Worm (Caenorhabditis elegans) whole organism, midembryonic: ENCODE data around the gene T05A8.6.
"Not testable (repeated sequence)": the region's sequence is repeated elsewhere in the genome, so short reads cannot be mapped to it uniquely, and the experiment has no call there.

ENCODE experiments used
- T22C8.4 ChIP-seq: fragments of 200-800 bp; sonication (Bioruptor generic); IDR thresholded peaks from 2 replicates; pipeline ENCODE4 v1.3.6; 2022; ENCODE audit warnings: missing genetic modification characterization, missing compliant biosample characterization
- cog-1 ChIP-seq: sonication (generic microtip); optimal IDR thresholded peaks from 2 replicates; lab custom pipeline; 2016; ENCODE audit warnings: missing genetic modification characterization, missing compliant biosample characterization
- flt-1 ChIP-seq: fragments of 200-800 bp; sonication (Bioruptor generic); IDR thresholded peaks from 2 replicates; pipeline ENCODE4 v1.3.6; 2022; ENCODE audit warnings: missing genetic modification characterization, missing compliant biosample characterization
- klf-2 ChIP-seq: fragments of 200-800 bp; sonication (Bioruptor generic); conservative IDR thresholded peaks from 2 replicates; pipeline ENCODE4 v1.3.6; 2022; ENCODE audit warnings: missing genetic modification reagents, missing genetic modification characterization, missing compliant biosample characterization
- med-1 ChIP-seq: sonication (generic microtip); optimal IDR thresholded peaks from 2 replicates; lab custom pipeline; 2017; ENCODE audit warnings: missing genetic modification characterization, mild to moderate bottlenecking, missing compliant biosample characterization, antibody characterized with exemption, missing genetic modification reagents; ENCODE audit not compliant: insufficient read depth
- ref-1 ChIP-seq: fragments of 200-800 bp; sonication (Bioruptor generic); conservative IDR thresholded peaks from 2 replicates; pipeline ENCODE4 v1.3.6; 2022; ENCODE audit warnings: missing genetic modification reagents, missing genetic modification characterization, missing compliant biosample characterization
- tab-1 ChIP-seq: fragments of 200-800 bp; sonication (Bioruptor generic); IDR thresholded peaks from 2 replicates; pipeline ENCODE4 v1.3.6; 2022; ENCODE audit warnings: missing genetic modification characterization, missing compliant biosample characterization
- ztf-23 ChIP-seq: fragments of 200-800 bp; sonication (Bioruptor generic); IDR thresholded peaks from 2 replicates; pipeline ENCODE4 v1.3.6; 2022; ENCODE audit warnings: missing genetic modification reagents, missing genetic modification characterization, missing compliant biosample characterization
- ztf-29 ChIP-seq: fragments of 200-800 bp; sonication (Bioruptor generic); IDR thresholded peaks from 2 replicates; pipeline ENCODE4 v1.3.6; 2022; ENCODE audit warnings: missing genetic modification reagents, missing genetic modification characterization, missing compliant biosample characterization

Gene T05A8.6

ce11 chrII:2690080-2690479 lies 49.4 kb downstream of the T05A8.6 start, which contains the start of gene nspf-3:
Gene nspf-3 (minus strand): TSS chrII:2690180.
- no peak for TF ChIP-seq klf-2 (GFP tag; lab: Robert Waterston, UW)
- no peak for TF ChIP-seq ref-1 (GFP tag; lab: Robert Waterston, UW)
- no peak for TF ChIP-seq cog-1 (tag; lab: Kevin White, UChicago)
- TF ChIP-seq ztf-29 (GFP tag; lab: Robert Waterston, UW): no peak
- no peak for TF ChIP-seq T22C8.4 (GFP tag; lab: Robert Waterston, UW)
- no peak for TF ChIP-seq med-1
- no peak for TF ChIP-seq flt-1 (GFP tag; lab: Robert Waterston, UW)
- no peak for TF ChIP-seq ztf-23 (GFP tag; lab: Robert Waterston, UW)
- TF ChIP-seq tab-1: no peak

ce11 chrII:2688616-2689015 lies 50.9 kb downstream of the T05A8.6 start, which contains the start of gene nspf-2:
Gene nspf-2 (plus strand): TSS chrII:2688916.
- not testable (repeated sequence) for TF ChIP-seq klf-2 (GFP tag; lab: Robert Waterston, UW); tab-1; ztf-29 (GFP tag; lab: Robert Waterston, UW)
